Fruit fly (Drosophila melanogaster) ovary, adult (tissue): ENCODE measurements around the gene CG17141.
A peak's percentile ranks its signal among the peaks of the same experiment; 100 is the strongest.

Experiments used
- CG17801 ChIP-seq: fragments of 200-800 bp; optimal IDR thresholded peaks from 2 replicates; lab custom pipeline; 2019; ENCODE audit warnings: missing biosample characterization, mild to moderate bottlenecking, missing genetic modification characterization, moderate library complexity; ENCODE audit not compliant: partially characterized antibody

Gene CG17141

dm6 chr3R:22760988-22761387, 13.6 kb upstream of the CG17141 start, which contains the start of gene Nepl13:
Gene Nepl13, minus strand, starts transcription at chr3R:22761076.
- no peak for TF ChIP-seq CG17801

- no peak for TF ChIP-seq CG17801
Observed at dm6 chr3R:22757117-22757516, 9.7 kb upstream of the CG17141 start.

dm6 chr3R:22756289-22756688, 8.9 kb upstream of the CG17141 start:
- TF ChIP-seq CG17801 = no peak

dm6 chr3R:22755187-22755777, 7.9 kb upstream of the CG17141 start:
- TF ChIP-seq CG17801 = no peak

- no peak for TF ChIP-seq CG17801
Observed at dm6 chr3R:22753895-22754774, 6.7 kb upstream of the CG17141 start.

- TF ChIP-seq CG17801 = no peak
Observed at dm6 chr3R:22753600-22753894, 6.1 kb upstream of the CG17141 start.

- TF ChIP-seq CG17801 = no peak
Observed at dm6 chr3R:22752929-22753328, 5.5 kb upstream of the CG17141 start.

dm6 chr3R:22751698-22752097, 4.3 kb upstream of the CG17141 start:
- TF ChIP-seq CG17801 = no peak

- TF ChIP-seq CG17801 = no peak
Observed at dm6 chr3R:22751111-22751510, 3.7 kb upstream of the CG17141 start.

- TF ChIP-seq CG17801 = peak; percentile 67
Observed at dm6 chr3R:22750534-22750947, 3.1 kb upstream of the CG17141 start, which contains the start of the genes rumi, CG7029 and Usp12-46. Gene rumi, minus strand, starts transcription at chr3R:22750597. Gene CG7029, plus strand, starts transcription at chr3R:22750901. Gene Usp12-46, plus strand, starts transcription at chr3R:22750901.

- no peak for TF ChIP-seq CG17801
Observed at dm6 chr3R:22750039-22750438, 2.6 kb upstream of the CG17141 start.

- TF ChIP-seq CG17801 = no peak
Observed at dm6 chr3R:22748956-22749355, 1.6 kb upstream of the CG17141 start, which contains the start of gene CG31139. Gene CG31139, minus strand, starts transcription at chr3R:22749056.

- TF ChIP-seq CG17801 = no peak
Observed at dm6 chr3R:22745432-22745831, 2.0 kb downstream of the CG17141 start, which contains the start of the genes vret and HP1c. Gene vret, minus strand, starts transcription at chr3R:22745581. Gene HP1c, plus strand, starts transcription at chr3R:22745620.

dm6 chr3R:22740930-22741329, 6.5 kb downstream of the CG17141 start, which contains the start of the genes Dcr-1 and CG6985:
Gene Dcr-1, minus strand, starts transcription at chr3R:22741091.
Gene CG6985, plus strand, starts transcription at chr3R:22741150.
- no peak for TF ChIP-seq CG17801

- no peak for TF ChIP-seq CG17801
Observed at dm6 chr3R:22733751-22734150, 13.6 kb downstream of the CG17141 start, which contains the start of gene Takl2. Gene Takl2, minus strand, starts transcription at chr3R:22733851.

- TF ChIP-seq CG17801 = no peak
Observed at dm6 chr3R:22732995-22733394, 14.4 kb downstream of the CG17141 start.

dm6 chr3R:22727857-22728256, 19.5 kb downstream of the CG17141 start:
- TF ChIP-seq CG17801 = no peak

- no peak for TF ChIP-seq CG17801
Observed at dm6 chr3R:22727456-22727833, 20.0 kb downstream of the CG17141 start.
